Worm (Caenorhabditis elegans): Measurements from ENCODE around the gene mdt-4.

ce11 chrII:4968863-4969262 is 25.1 kb upstream of the mdt-4 start, which contains the start of gene shc-2:
- TF ChIP-seq let-607 (tag; optimal IDR thresholded peaks at IDR 0.05) (no peak), repo-1 (tag; optimal IDR thresholded peaks at IDR 0.05) (no peak), mcd-1 (GFP tag; IDR thresholded peaks at IDR 0.05) (no peak), Y56A3A.18 (GFP tag; IDR thresholded peaks at IDR 0.05) (no peak)
